Worm (Caenorhabditis elegans) whole organism, L1 larva: ENCODE results near the gene B0244.15.

Experiments
- ama-1 ChIP-seq: fragments of 150-350 bp; optimal IDR thresholded peaks from 2 replicates; lab custom pipeline; 2014
- dpl-1 ChIP-seq, 3 experiments: fragments of 150-350 bp in 2 of 3; sonication (generic microtip) in 1 of 3; optimal IDR thresholded peaks; 2 replicates each; lab custom pipeline; 2014 to 2017; ENCODE audit warnings: missing biosample characterization in 3 of 3, missing genetic modification characterization in 3 of 3, missing genetic modification reagents in 3 of 3
- jun-1 ChIP-seq: fragments of 150-350 bp; optimal IDR thresholded peaks from 2 replicates; lab custom pipeline; 2014; ENCODE audit warnings: missing biosample characterization, missing genetic modification reagents, missing genetic modification characterization
- mep-1 ChIP-seq: fragments of 150-350 bp; optimal IDR thresholded peaks from 2 replicates; lab custom pipeline; 2014; ENCODE audit warnings: missing biosample characterization, missing genetic modification characterization
- snpc-4 ChIP-seq: fragments of 150-350 bp; optimal IDR thresholded peaks from 2 replicates; lab custom pipeline; 2014; ENCODE audit warnings: missing biosample characterization, missing genetic modification characterization
- tbx-2 ChIP-seq: sonication (generic microtip); optimal IDR thresholded peaks from 2 replicates; lab custom pipeline; 2016; ENCODE audit warnings: missing genetic modification characterization, missing compliant biosample characterization
- unc-62 ChIP-seq: fragments of 150-350 bp; optimal IDR thresholded peaks from 2 replicates; lab custom pipeline; 2014; ENCODE audit warnings: missing biosample characterization, missing genetic modification reagents, missing genetic modification characterization

DNA sequence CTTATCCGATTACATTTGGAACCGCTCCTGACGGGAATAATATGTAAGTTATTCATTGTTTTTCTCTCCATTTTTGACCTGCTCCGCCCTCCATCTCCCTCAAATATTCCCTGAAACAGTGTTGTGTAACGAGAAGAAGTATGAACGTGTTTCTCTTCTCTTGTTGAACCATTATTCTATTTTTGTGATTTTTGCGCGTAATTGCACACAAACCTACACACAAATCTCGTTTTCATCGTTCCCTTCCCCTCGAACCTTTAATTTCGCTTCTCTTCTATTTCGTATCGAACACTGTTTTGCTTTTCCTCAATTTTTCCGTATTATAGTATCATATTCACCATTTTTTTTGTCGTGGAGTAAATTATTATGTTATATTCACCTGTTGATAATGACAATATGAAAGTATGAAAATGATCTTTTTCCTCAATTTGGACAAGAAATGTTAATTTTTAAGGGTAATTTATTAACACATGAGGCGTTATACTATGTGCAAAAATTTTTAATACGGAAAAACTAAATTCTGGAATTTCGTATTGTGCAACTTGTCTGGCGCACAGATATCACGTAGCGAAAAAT is 25.9 kb upstream of the B0244.15 start:
- TF ChIP-seq unc-62 (no peak), dpl-1 (GFP tag; optimal IDR thresholded peaks at IDR 0.05; lab: Kevin White, UChicago) (no peak), tbx-2 (tag; lab: Kevin White, UChicago) (no peak), snpc-4 (tag; lab: Kevin White, UChicago) (no peak), ama-1 (lab: Kevin White, UChicago) (no peak), mep-1 (tag; lab: Kevin White, UChicago) (no peak), jun-1 (tag; lab: Kevin White, UChicago) (no peak)
